Worm (Caenorhabditis elegans): Measurements from ENCODE around the gene cutl-5.

DNA sequence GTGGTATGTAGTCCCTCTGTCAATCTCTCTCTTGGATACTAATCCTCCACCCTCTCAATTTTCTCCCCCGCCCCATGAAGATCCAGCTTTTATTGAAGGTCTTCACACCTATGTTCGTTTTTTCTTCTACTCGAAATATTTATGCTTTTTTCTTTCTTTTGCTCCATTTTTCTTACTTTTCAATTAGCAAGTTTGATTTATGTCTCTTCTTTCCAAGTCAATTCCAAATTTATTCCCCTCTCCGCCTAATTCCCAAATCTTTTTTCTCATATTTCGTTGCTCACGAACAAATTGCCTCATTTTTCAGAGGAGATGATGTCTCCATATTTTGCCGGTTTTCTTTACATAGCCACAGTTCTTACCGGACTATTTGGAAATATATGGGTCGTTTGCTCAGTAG is 28.6 kb upstream of the cutl-5 start, which contains the start of gene npr-31:
- TF ChIP-seq dao-5 (tag; optimal IDR thresholded peaks at IDR 0.05) (no peak), W03F9.2 (tag; optimal IDR thresholded peaks at IDR 0.05) (no peak), him-1 (tag; optimal IDR thresholded peaks at IDR 0.05) (no peak)

Measured in whole organism, L4/young adult.